Worm (Caenorhabditis elegans) whole organism, L2 larva: Measurements from ENCODE around the gene srh-243.

ENCODE experiments used
- C34F6.9 ChIP-seq: fragments of 150-350 bp; optimal IDR thresholded peaks from 2 replicates; lab custom pipeline; 2014; ENCODE audit warnings: missing biosample characterization, missing genetic modification characterization
- F13H6.1 ChIP-seq: sonication (generic microtip); optimal IDR thresholded peaks from 2 replicates; lab custom pipeline; 2016; ENCODE audit warnings: missing genetic modification characterization, missing compliant biosample characterization
- R02D3.7 ChIP-seq: fragments of 150-350 bp; optimal IDR thresholded peaks from 2 replicates; lab custom pipeline; 2014; ENCODE audit warnings: missing biosample characterization, missing genetic modification characterization
- Y55F3AM.14 ChIP-seq: fragments of 200-800 bp; sonication (Bioruptor generic); optimal IDR thresholded peaks from 2 replicates; lab custom pipeline; 2018; ENCODE audit warnings: mild to moderate bottlenecking, missing genetic modification characterization, missing compliant biosample characterization
- ZK546.5 ChIP-seq: sonication (generic microtip); optimal IDR thresholded peaks from 2 replicates; lab custom pipeline; 2017; ENCODE audit warnings: missing biosample characterization, missing genetic modification characterization
- alr-1 ChIP-seq: fragments of 150-350 bp; optimal IDR thresholded peaks from 2 replicates; lab custom pipeline; 2014; ENCODE audit warnings: missing biosample characterization, missing genetic modification characterization
- ama-1 ChIP-seq: fragments of 150-350 bp; optimal IDR thresholded peaks from 2 replicates; lab custom pipeline; 2018; ENCODE audit warnings: inconsistent platforms
- blmp-1 ChIP-seq: sonication (generic microtip); optimal IDR thresholded peaks from 2 replicates; lab custom pipeline; 2017; ENCODE audit warnings: missing genetic modification characterization, mild to moderate bottlenecking, missing compliant biosample characterization, antibody characterized with exemption, moderate library complexity; ENCODE audit not compliant: insufficient read depth
- crh-2 ChIP-seq: sonication (generic microtip); optimal IDR thresholded peaks from 2 replicates; lab custom pipeline; 2017; ENCODE audit warnings: missing biosample characterization, missing genetic modification characterization
- dmd-4 ChIP-seq: sonication (generic microtip); optimal IDR thresholded peaks from 2 replicates; lab custom pipeline; 2017; ENCODE audit warnings: missing biosample characterization, missing genetic modification characterization
- egl-27 ChIP-seq: sonication (generic microtip); optimal IDR thresholded peaks from 3 replicates; lab custom pipeline; 2017; ENCODE audit warnings: missing biosample characterization, missing genetic modification reagents, missing genetic modification characterization
- elt-1 ChIP-seq: fragments of 150-350 bp; optimal IDR thresholded peaks from 2 replicates; lab custom pipeline; 2014; ENCODE audit warnings: missing biosample characterization, missing genetic modification characterization
- fos-1 ChIP-seq: fragments of 150-350 bp; optimal IDR thresholded peaks from 2 replicates; lab custom pipeline; 2014; ENCODE audit warnings: missing biosample characterization, missing genetic modification characterization
- gmeb-1 ChIP-seq: fragments of 150-350 bp; optimal IDR thresholded peaks from 2 replicates; lab custom pipeline; 2014; ENCODE audit warnings: missing biosample characterization, missing genetic modification characterization
- lin-13 ChIP-seq: fragments of 150-350 bp; optimal IDR thresholded peaks from 2 replicates; lab custom pipeline; 2014; ENCODE audit warnings: missing biosample characterization, missing genetic modification reagents, missing genetic modification characterization
- lin-39 ChIP-seq: fragments of 150-350 bp; optimal IDR thresholded peaks from 2 replicates; lab custom pipeline; 2014; ENCODE audit warnings: missing biosample characterization, missing genetic modification reagents, missing genetic modification characterization
- lsy-2 ChIP-seq, 2 experiments: fragments of 150-350 bp in 1 of 2; sonication (generic microtip) in 1 of 2; optimal IDR thresholded peaks; 2 replicates each; lab custom pipeline; 2014 to 2017; ENCODE audit warnings: missing biosample characterization in 2 of 2, missing genetic modification characterization in 2 of 2
- mab-5 ChIP-seq: fragments of 150-350 bp; optimal IDR thresholded peaks from 2 replicates; lab custom pipeline; 2014; ENCODE audit warnings: missing biosample characterization, missing genetic modification characterization
- mdl-1 ChIP-seq, 2 experiments: fragments of 150-350 bp in 1 of 2; sonication (generic microtip) in 1 of 2; optimal IDR thresholded peaks; 2 replicates each; lab custom pipeline; 2017; ENCODE audit warnings: missing biosample characterization in 2 of 2, missing genetic modification characterization in 2 of 2
- nhr-11 ChIP-seq: fragments of 150-350 bp; optimal IDR thresholded peaks from 2 replicates; lab custom pipeline; 2014; ENCODE audit warnings: missing biosample characterization, missing genetic modification characterization
- nhr-12 ChIP-seq: fragments of 150-350 bp; optimal IDR thresholded peaks from 2 replicates; lab custom pipeline; 2014; ENCODE audit warnings: missing biosample characterization, missing genetic modification characterization
- nhr-21 ChIP-seq: fragments of 150-350 bp; optimal IDR thresholded peaks from 2 replicates; lab custom pipeline; 2014; ENCODE audit warnings: missing biosample characterization, missing genetic modification characterization
- nhr-25 ChIP-seq: fragments of 150-350 bp; sonication (generic microtip); optimal IDR thresholded peaks from 3 replicates; lab custom pipeline; 2014; ENCODE audit warnings: missing biosample characterization, missing genetic modification characterization
- nhr-6 ChIP-seq: fragments of 150-350 bp; optimal IDR thresholded peaks from 2 replicates; lab custom pipeline; 2014; ENCODE audit warnings: missing biosample characterization, missing genetic modification characterization
- peb-1 ChIP-seq: fragments of 150-350 bp; optimal IDR thresholded peaks from 2 replicates; lab custom pipeline; 2014; ENCODE audit warnings: missing biosample characterization, missing genetic modification characterization
- sem-4 ChIP-seq: fragments of 150-350 bp; optimal IDR thresholded peaks from 2 replicates; lab custom pipeline; 2014; ENCODE audit warnings: missing biosample characterization, missing genetic modification reagents, missing genetic modification characterization
- skn-1 ChIP-seq: sonication (generic microtip); optimal IDR thresholded peaks from 2 replicates; lab custom pipeline; 2017; ENCODE audit warnings: missing biosample characterization, missing genetic modification characterization
- snpc-4 ChIP-seq: fragments of 150-350 bp; optimal IDR thresholded peaks from 2 replicates; lab custom pipeline; 2014; ENCODE audit warnings: missing biosample characterization, missing genetic modification characterization
- unc-39 ChIP-seq: fragments of 150-350 bp; optimal IDR thresholded peaks from 2 replicates; lab custom pipeline; 2014; ENCODE audit warnings: missing biosample characterization, missing genetic modification characterization
- unc-55 ChIP-seq: fragments of 150-350 bp; sonication (generic microtip); optimal IDR thresholded peaks from 3 replicates; lab custom pipeline; 2014; ENCODE audit warnings: missing biosample characterization, missing genetic modification reagents, missing genetic modification characterization
- unc-62 ChIP-seq: fragments of 150-350 bp; optimal IDR thresholded peaks from 2 replicates; lab custom pipeline; 2014; ENCODE audit warnings: missing biosample characterization, missing genetic modification reagents, missing genetic modification characterization
- zag-1 ChIP-seq: fragments of 150-350 bp; optimal IDR thresholded peaks from 2 replicates; lab custom pipeline; 2014; ENCODE audit warnings: missing biosample characterization, missing genetic modification characterization
- ztf-11 ChIP-seq: sonication (generic microtip); optimal IDR thresholded peaks from 2 replicates; lab custom pipeline; 2017; ENCODE audit warnings: missing biosample characterization, missing genetic modification characterization
- ztf-4 ChIP-seq: fragments of 150-350 bp; optimal IDR thresholded peaks from 2 replicates; lab custom pipeline; 2014; ENCODE audit warnings: missing biosample characterization, missing genetic modification characterization

srh-243 gene

ce11 chrV:2861505-2861904 is 8.7 kb upstream of the srh-243 start, which contains the start of gene srh-270:
Gene srh-270 (minus strand): TSS chrV:2861605.
- no peak for TF ChIP-seq fos-1
- TF ChIP-seq peb-1 (tag; lab: Kevin White, UChicago), result no peak
- TF ChIP-seq elt-1 (tag; lab: Kevin White, UChicago), result no peak
- no peak for TF ChIP-seq snpc-4
- TF ChIP-seq alr-1, result no peak
- TF ChIP-seq unc-39 (tag; lab: Kevin White, UChicago), result no peak

ce11 chrV:2863033-2863432 is 7.2 kb upstream of the srh-243 start, which contains the start of gene srh-272:
Gene srh-272 (plus strand): TSS chrV:2863333.
- TF ChIP-seq gmeb-1 (no peak), nhr-6 (tag; lab: Kevin White, UChicago) (no peak)

ce11 chrV:2864899-2865298 is 5.3 kb upstream of the srh-243 start, which contains the start of gene srh-240:
Gene srh-240 (plus strand): TSS chrV:2865199.
- no peak for TF ChIP-seq dmd-4 (tag; lab: Kevin White, UChicago)
- no peak for TF ChIP-seq nhr-25
- TF ChIP-seq R02D3.7 (tag; lab: Kevin White, UChicago), result no peak
- no peak for TF ChIP-seq ama-1 (lab: Kevin White, UChicago)

ce11 chrV:2869503-2869902 is 724 bp upstream of the srh-243 start, which contains the start of gene srh-241:
Gene srh-241 (minus strand): TSS chrV:2869603.
- TF ChIP-seq unc-55 (GFP tag; lab: Kevin White, UChicago), result no peak
- no peak for TF ChIP-seq nhr-25
- TF ChIP-seq crh-2 (tag; lab: Kevin White, UChicago), result no peak
- no peak for TF ChIP-seq fos-1
- TF ChIP-seq F13H6.1 (tag; lab: Kevin White, UChicago), result no peak

DNA sequence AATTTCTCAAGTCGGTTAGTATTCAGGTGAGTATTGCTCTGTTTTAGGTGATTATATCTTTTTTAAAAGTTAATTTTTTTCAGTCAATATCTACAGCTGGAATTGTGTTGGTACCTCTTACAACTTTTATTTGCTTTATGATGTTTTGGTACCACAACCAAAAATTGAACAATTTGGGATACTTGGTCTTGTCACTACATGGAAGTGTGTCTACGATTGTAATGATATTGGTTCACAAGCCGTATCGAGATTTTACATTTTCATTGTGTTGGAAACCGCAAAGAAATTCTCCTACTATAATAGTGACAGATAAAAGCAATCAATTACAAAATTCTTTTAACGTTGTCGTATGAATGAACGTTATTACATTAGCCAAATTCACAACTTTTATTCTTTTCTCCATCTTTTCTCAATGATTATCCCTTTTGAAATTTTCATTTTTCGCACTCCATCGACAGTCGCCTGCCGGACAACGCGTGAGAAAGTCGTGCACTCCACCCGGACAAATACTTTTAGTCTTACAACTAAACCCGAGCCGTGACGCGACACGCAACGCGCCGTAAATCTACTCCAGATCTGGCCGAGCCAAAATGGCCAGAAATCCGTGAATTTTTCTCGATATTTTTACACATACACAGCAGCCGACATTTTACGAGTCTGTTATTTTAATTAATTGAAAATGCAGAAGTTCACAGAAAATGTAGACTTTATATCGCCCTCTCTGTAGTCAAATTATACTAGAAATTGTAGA is 1.7 kb downstream of the srh-243 start:
- TF ChIP-seq lin-13 (GFP tag; lab: Kevin White, UChicago), result no peak
- no peak for TF ChIP-seq mdl-1 (tag; optimal IDR thresholded peaks at IDR 0.05; lab: Kevin White, UChicago)
- TF ChIP-seq mab-5, result no peak
- no peak for TF ChIP-seq unc-62 (GFP tag; lab: Kevin White, UChicago)
- TF ChIP-seq lsy-2 (tag; optimal IDR thresholded peaks at IDR 0.05; lab: Kevin White, UChicago), result no peak
- no peak for TF ChIP-seq lin-39
- TF ChIP-seq ztf-11 (tag; lab: Kevin White, UChicago), result no peak
- TF ChIP-seq R02D3.7 (tag; lab: Kevin White, UChicago), result no peak
- TF ChIP-seq snpc-4, result no peak
- TF ChIP-seq nhr-6 (tag; lab: Kevin White, UChicago), result no peak
- no peak for TF ChIP-seq Y55F3AM.14

DNA sequence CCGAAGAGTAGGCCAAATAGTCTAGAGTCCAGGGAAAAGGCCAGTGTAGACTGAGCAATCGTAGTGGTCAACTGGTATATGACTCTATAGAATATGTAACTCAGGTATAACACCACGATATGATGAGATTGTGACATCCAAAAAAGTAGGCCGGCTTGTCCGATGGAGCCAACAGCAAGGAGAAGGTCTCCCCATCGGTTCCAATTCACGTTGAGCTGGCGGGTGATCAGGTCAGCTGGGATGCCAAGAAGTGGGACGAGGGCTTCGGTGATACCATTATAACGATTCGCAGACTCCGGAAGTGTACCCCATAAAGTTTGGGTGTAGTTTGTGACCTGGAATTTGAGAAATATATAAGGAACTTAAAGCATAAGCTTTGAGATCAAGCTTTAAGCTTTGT is 2.7 kb downstream of the srh-243 start:
- no peak for TF ChIP-seq ZK546.5 (tag; lab: Kevin White, UChicago)
- TF ChIP-seq sem-4 (tag; lab: Kevin White, UChicago), result no peak
- TF ChIP-seq peb-1 (tag; lab: Kevin White, UChicago), result no peak
- no peak for TF ChIP-seq lin-13 (GFP tag; lab: Kevin White, UChicago)
- TF ChIP-seq Y55F3AM.14, result no peak
- TF ChIP-seq lin-39, result no peak
- no peak for TF ChIP-seq ama-1 (lab: Kevin White, UChicago)

DNA sequence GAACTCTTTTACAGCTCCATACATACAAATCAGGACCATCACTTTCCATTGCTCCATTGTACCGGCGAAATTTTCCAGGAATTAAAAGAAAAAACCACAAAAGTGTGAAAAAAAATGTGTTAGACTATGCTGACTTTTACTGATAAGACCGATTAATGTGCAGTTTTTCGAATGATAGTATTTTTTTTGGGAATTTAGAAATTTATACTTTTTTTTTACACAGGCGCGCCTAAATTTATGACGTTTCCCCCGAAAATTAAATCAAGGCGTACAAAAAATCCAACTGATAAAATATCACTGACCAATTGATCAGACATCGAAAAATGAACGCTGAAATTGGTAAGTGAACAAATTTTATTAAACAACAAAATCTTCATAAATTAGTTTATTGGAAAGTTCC is 5.2 kb downstream of the srh-243 start, which contains the start of gene folt-2:
folt-2 (minus strand) TSS at position 179 of the 400 bp plus-strand sequence.
- peak; percentile 60 for TF ChIP-seq fos-1
- no peak for TF ChIP-seq peb-1 (tag; lab: Kevin White, UChicago)

DNA sequence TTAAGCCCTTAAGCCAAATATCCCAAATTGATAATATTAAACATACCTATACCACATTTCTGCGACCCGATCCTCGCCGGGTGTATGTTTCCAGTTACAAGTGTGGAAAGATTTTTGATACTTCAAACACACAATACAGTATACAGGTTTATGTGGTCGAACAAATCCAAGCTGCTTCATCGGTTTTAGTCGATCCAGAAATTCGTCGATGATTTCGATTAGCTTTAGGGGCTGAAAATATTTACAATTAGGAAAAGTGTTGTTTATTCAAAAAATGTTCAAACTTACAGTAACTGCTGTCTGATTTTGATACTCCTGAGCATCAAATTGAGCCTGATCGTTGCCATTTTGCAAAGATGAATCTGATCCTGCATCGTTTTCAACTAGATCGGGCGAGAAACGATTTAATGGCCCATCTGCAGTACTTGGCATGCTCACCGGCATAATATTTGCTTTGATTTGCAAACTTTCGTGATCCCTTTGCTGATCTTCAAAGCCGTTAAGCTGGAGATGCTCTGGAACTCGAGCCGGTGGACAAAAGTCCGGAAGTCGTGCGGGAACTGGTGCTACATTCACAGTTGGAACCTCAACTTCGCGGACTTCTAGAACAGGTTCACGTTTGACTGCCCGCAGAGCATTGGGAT is 6.1 kb downstream of the srh-243 start:
- TF ChIP-seq skn-1, result no peak
- no peak for TF ChIP-seq egl-27 (tag; lab: Kevin White, UChicago)
- TF ChIP-seq nhr-21 (tag; lab: Kevin White, UChicago), result no peak
- TF ChIP-seq ztf-4, result no peak
- no peak for TF ChIP-seq ztf-11 (tag; lab: Kevin White, UChicago)
- no peak for TF ChIP-seq nhr-12 (tag; lab: Kevin White, UChicago)
- no peak for TF ChIP-seq mab-5
- no peak for TF ChIP-seq blmp-1 (tag; lab: Kevin White, UChicago)
- no peak for TF ChIP-seq C34F6.9 (tag; lab: Kevin White, UChicago)
- no peak for TF ChIP-seq snpc-4
- TF ChIP-seq zag-1 (tag; lab: Kevin White, UChicago), result no peak
- no peak for TF ChIP-seq nhr-11 (tag; lab: Kevin White, UChicago)
